Worm (Caenorhabditis elegans): ENCODE results near the gene emc-3.

ce11 chrIV:13390770-13391169 is 9.0 kb upstream of the emc-3 start:
- no peak for TF ChIP-seq atf-7 (tag; optimal IDR thresholded peaks at IDR 0.05)
- TF ChIP-seq nfya-1 (tag; optimal IDR thresholded peaks at IDR 0.05; ENCODE audit: borderline replicate concordance, insufficient read depth): no peak
- no peak for TF ChIP-seq dpl-1 (GFP tag; optimal IDR thresholded peaks at IDR 0.05)
- no peak for TF ChIP-seq T07F8.4 (tag; optimal IDR thresholded peaks at IDR 0.05)
- TF ChIP-seq B0019.2 (GFP tag; conservative IDR thresholded peaks at IDR 0.05): no peak
- TF ChIP-seq him-1 (tag; optimal IDR thresholded peaks at IDR 0.05): no peak
- TF ChIP-seq Y56A3A.18 (GFP tag; IDR thresholded peaks at IDR 0.05): no peak
- no peak for TF ChIP-seq B0261.1 (tag; optimal IDR thresholded peaks at IDR 0.05)

All from whole organism, young adult.